Worm (Caenorhabditis elegans): ENCODE data around the gene C25A11.2.

- TF ChIP-seq him-1 (tag; optimal IDR thresholded peaks at IDR 0.05) (no peak), dao-5 (tag; optimal IDR thresholded peaks at IDR 0.05) (no peak), W03F9.2 (tag; optimal IDR thresholded peaks at IDR 0.05) (no peak)
These were observed 23.5 kb downstream of the C25A11.2 start, which contains the start of gene B0563.6 for ce11 chrX:9137402-9137801.

Measured in whole organism, L4/young adult.